Worm (Caenorhabditis elegans) whole organism, L4 larva: ENCODE results near the gene bus-8A.

Source experiments
- F10B5.3 ChIP-seq: sonication (generic microtip); optimal IDR thresholded peaks from 2 replicates; lab custom pipeline; 2016; ENCODE audit warnings: mild to moderate bottlenecking, missing genetic modification characterization, missing compliant biosample characterization
- F49E8.2 ChIP-seq: sonication (generic microtip); optimal IDR thresholded peaks from 2 replicates; lab custom pipeline; 2016; ENCODE audit warnings: missing compliant biosample characterization, mild to moderate bottlenecking, missing genetic modification characterization, borderline replicate concordance
- R02D3.7 ChIP-seq: fragments of 150-350 bp; sonication (generic microtip); optimal IDR thresholded peaks from 3 replicates; lab custom pipeline; 2014; ENCODE audit warnings: missing biosample characterization, missing genetic modification characterization
- Y105C5A.15 ChIP-seq: fragments of 200-800 bp; sonication (Bioruptor generic); IDR thresholded peaks from 2 replicates; pipeline ENCODE4 v1.3.6; 2022; ENCODE audit warnings: missing genetic modification characterization, missing compliant biosample characterization
- ZK337.2 ChIP-seq: fragments of 200-800 bp; sonication (Bioruptor generic); IDR thresholded peaks from 2 replicates; pipeline ENCODE4 v1.3.6; 2022; ENCODE audit warnings: missing genetic modification reagents, missing genetic modification characterization, missing compliant biosample characterization
- aha-1 ChIP-seq: fragments of 150-350 bp; peaks from one replicate; lab custom pipeline; 2014; ENCODE audit warnings: missing biosample characterization, missing genetic modification characterization
- attf-4 ChIP-seq: sonication (generic microtip); optimal IDR thresholded peaks from 3 replicates; lab custom pipeline; 2017; ENCODE audit warnings: missing biosample characterization, missing genetic modification characterization
- ceh-62 ChIP-seq: sonication (generic microtip); optimal IDR thresholded peaks from 2 replicates; lab custom pipeline; 2017; ENCODE audit warnings: missing biosample characterization, missing genetic modification characterization
- daf-16 ChIP-seq, 3 experiments: sonication (generic microtip); optimal IDR thresholded peaks; 2 replicates each; lab custom pipeline; 2016 to 2017; ENCODE audit warnings: missing genetic modification characterization in 3 of 3, missing genetic modification reagents in 3 of 3, mild to moderate bottlenecking in 2 of 3, missing compliant biosample characterization in 2 of 3, missing biosample characterization in 1 of 3, moderate library complexity in 1 of 3
- daf-8 ChIP-seq: fragments of 200-800 bp; sonication (Bioruptor generic); IDR thresholded peaks from 2 replicates; pipeline ENCODE4 v1.3.6; 2022; ENCODE audit warnings: missing genetic modification characterization, missing compliant biosample characterization
- duxl-1 ChIP-seq: sonication (generic microtip); optimal IDR thresholded peaks from 2 replicates; lab custom pipeline; 2016; ENCODE audit warnings: mild to moderate bottlenecking, missing genetic modification characterization, moderate library complexity, missing compliant biosample characterization; ENCODE audit not compliant: poor library complexity
- dve-1 ChIP-seq: sonication (generic microtip); optimal IDR thresholded peaks from 2 replicates; lab custom pipeline; 2017; ENCODE audit warnings: antibody characterized with exemption, mild to moderate bottlenecking, missing genetic modification characterization, missing compliant biosample characterization; ENCODE audit not compliant: insufficient read depth
- egl-43 ChIP-seq: fragments of 200-800 bp; sonication (Bioruptor generic); IDR thresholded peaks from 2 replicates; pipeline ENCODE4 v1.3.6; 2022; ENCODE audit warnings: missing genetic modification reagents, missing genetic modification characterization, missing compliant biosample characterization
- hlh-30 ChIP-seq: sonication (generic microtip); optimal IDR thresholded peaks from 2 replicates; lab custom pipeline; 2017; ENCODE audit warnings: antibody characterized with exemption, mild to moderate bottlenecking, missing genetic modification characterization, missing compliant biosample characterization; ENCODE audit not compliant: insufficient read depth
- jun-1 ChIP-seq: fragments of 150-350 bp; optimal IDR thresholded peaks from 2 replicates; lab custom pipeline; 2014; ENCODE audit warnings: missing biosample characterization, missing genetic modification reagents, missing genetic modification characterization
- lim-7 ChIP-seq: fragments of 200-800 bp; sonication (Bioruptor generic); IDR thresholded peaks from 2 replicates; pipeline ENCODE4 v1.3.6; 2022; ENCODE audit warnings: missing genetic modification characterization, missing compliant biosample characterization
- lin-13 ChIP-seq: fragments of 150-350 bp; optimal IDR thresholded peaks from 2 replicates; lab custom pipeline; 2014; ENCODE audit warnings: missing biosample characterization, missing genetic modification reagents, missing genetic modification characterization
- lin-29 ChIP-seq: fragments of 200-800 bp; sonication (Bioruptor generic); IDR thresholded peaks from 2 replicates; pipeline ENCODE4 v1.3.6; 2022; ENCODE audit warnings: missing genetic modification reagents, missing genetic modification characterization, missing compliant biosample characterization
- lin-38 ChIP-seq: fragments of 200-800 bp; sonication (Bioruptor generic); IDR thresholded peaks from 2 replicates; pipeline ENCODE4 v1.3.6; 2022; ENCODE audit warnings: missing genetic modification reagents, missing genetic modification characterization, missing compliant biosample characterization
- lir-3 ChIP-seq: sonication (generic microtip); optimal IDR thresholded peaks from 2 replicates; lab custom pipeline; 2016; ENCODE audit warnings: mild to moderate bottlenecking, missing genetic modification characterization, missing compliant biosample characterization
- madf-9 ChIP-seq: fragments of 200-800 bp; sonication (Bioruptor generic); conservative IDR thresholded peaks from 2 replicates; pipeline ENCODE4 v1.3.6; 2022; ENCODE audit warnings: missing genetic modification reagents, missing genetic modification characterization, missing compliant biosample characterization
- mdt-29 ChIP-seq: fragments of 200-800 bp; sonication (Bioruptor generic); IDR thresholded peaks from 2 replicates; pipeline ENCODE4 v1.3.6; 2022; ENCODE audit warnings: missing genetic modification reagents, missing genetic modification characterization, missing compliant biosample characterization
- mes-2 ChIP-seq: sonication (generic microtip); optimal IDR thresholded peaks from 2 replicates; lab custom pipeline; 2016; ENCODE audit warnings: missing genotype, mild to moderate bottlenecking, missing genetic modification characterization, missing compliant biosample characterization; ENCODE audit not compliant: poor library complexity, severe bottlenecking
- nhr-237 ChIP-seq: sonication (generic microtip); optimal IDR thresholded peaks from 2 replicates; lab custom pipeline; 2017; ENCODE audit warnings: missing biosample characterization, missing genetic modification characterization
- nhr-25 ChIP-seq: sonication (generic microtip); optimal IDR thresholded peaks from 2 replicates; lab custom pipeline; 2017; ENCODE audit warnings: missing genetic modification characterization, mild to moderate bottlenecking, missing compliant biosample characterization, antibody characterized with exemption, moderate library complexity, borderline replicate concordance; ENCODE audit not compliant: insufficient read depth
- nhr-6 ChIP-seq: fragments of 150-350 bp; optimal IDR thresholded peaks from 2 replicates; lab custom pipeline; 2014; ENCODE audit warnings: missing biosample characterization, missing genetic modification characterization
- php-3 ChIP-seq: fragments of 200-800 bp; sonication (Bioruptor generic); IDR thresholded peaks from 2 replicates; pipeline ENCODE4 v1.3.6; 2022; ENCODE audit warnings: missing genetic modification reagents, missing genetic modification characterization, missing compliant biosample characterization
- pqm-1 ChIP-seq: sonication (generic microtip); optimal IDR thresholded peaks from 2 replicates; lab custom pipeline; 2017; ENCODE audit warnings: missing biosample characterization, missing genetic modification characterization
- sdz-12 ChIP-seq: fragments of 200-800 bp; sonication (Bioruptor generic); optimal IDR thresholded peaks from 2 replicates; lab custom pipeline; 2018; ENCODE audit warnings: mild to moderate bottlenecking, missing genetic modification characterization, missing compliant biosample characterization
- snpc-1.2 ChIP-seq: fragments of 200-800 bp; sonication (Bioruptor generic); IDR thresholded peaks from 2 replicates; pipeline ENCODE4 v1.3.6; 2022; ENCODE audit warnings: missing genetic modification reagents, missing genetic modification characterization, missing compliant biosample characterization
- spr-1 ChIP-seq: sonication (generic microtip); optimal IDR thresholded peaks from 2 replicates; lab custom pipeline; 2016; ENCODE audit warnings: mild to moderate bottlenecking, missing genetic modification characterization, missing compliant biosample characterization
- tag-97 ChIP-seq: fragments of 200-800 bp; sonication (Bioruptor generic); IDR thresholded peaks from 2 replicates; pipeline ENCODE4 v1.3.6; 2022; ENCODE audit warnings: missing genetic modification characterization, missing compliant biosample characterization
- unc-62 ChIP-seq, 3 experiments: fragments of 150-350 bp in 1 of 3; sonication (generic microtip); optimal IDR thresholded peaks in 2 of 3; peaks in 1 of 3; 1 replicate in 1 of 3; 2 replicates in 2 of 3; lab custom pipeline; 2014 to 2017; ENCODE audit warnings: missing biosample characterization in 3 of 3, missing genetic modification characterization in 3 of 3, missing genetic modification reagents in 3 of 3, missing genotype in 1 of 3
- zfp-2 ChIP-seq: sonication (generic microtip); optimal IDR thresholded peaks from 2 replicates; lab custom pipeline; 2016; ENCODE audit warnings: mild to moderate bottlenecking, missing genetic modification characterization, missing compliant biosample characterization
- zfp-3 ChIP-seq: fragments of 200-800 bp; sonication (Bioruptor generic); conservative IDR thresholded peaks from 2 replicates; pipeline ENCODE4 v1.3.6; 2022; ENCODE audit warnings: missing genetic modification reagents, missing genetic modification characterization, missing compliant biosample characterization
- ztf-11 ChIP-seq: fragments of 150-350 bp; optimal IDR thresholded peaks from 2 replicates; lab custom pipeline; 2014; ENCODE audit warnings: missing biosample characterization, missing genetic modification characterization
- ztf-7 ChIP-seq: fragments of 150-350 bp; optimal IDR thresholded peaks from 2 replicates; lab custom pipeline; 2014; ENCODE audit warnings: missing biosample characterization, missing genetic modification characterization

Gene bus-8A

DNA sequence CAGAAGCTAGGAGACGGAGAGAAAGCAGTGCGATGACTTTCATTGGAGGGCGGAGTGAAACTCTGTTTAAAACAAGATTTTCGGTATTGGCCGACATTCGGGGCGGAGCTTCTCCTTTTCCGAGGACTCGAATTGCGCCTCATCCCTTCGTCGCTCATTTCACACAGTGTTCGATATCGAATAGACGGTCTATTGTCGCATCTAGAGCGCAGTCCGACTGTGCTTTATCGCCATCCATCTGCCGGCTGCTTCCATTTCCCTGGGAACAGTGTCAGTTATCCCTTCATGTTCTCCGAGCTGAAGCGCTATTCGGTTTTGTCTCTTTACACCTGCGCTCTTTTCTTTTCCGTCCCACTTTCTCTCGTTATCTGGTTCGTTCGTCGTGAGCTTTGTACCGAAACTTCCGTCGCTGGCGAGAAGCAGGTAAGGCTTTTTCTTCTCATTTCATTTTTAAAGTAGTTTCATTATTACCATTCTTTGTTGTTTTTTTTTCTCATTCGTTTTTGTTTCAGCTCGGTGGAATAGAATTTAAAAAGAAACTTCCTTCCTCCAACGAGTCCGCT lies at the start of gene bus-8A, which contains the start of gene bus-8B:
bus-8A (plus strand) TSS at position 96 of the 563 bp plus-strand sequence.
bus-8B (plus strand) TSS at position 513 of the 563 bp plus-strand sequence.
- TF ChIP-seq unc-62 (GFP tag; optimal IDR thresholded peaks at IDR 0.05 in 1 of 2; lab: Kevin White, UChicago) (peak in 1 of 2 experiments; percentile 94), unc-62 (tag; optimal IDR thresholded peaks at IDR 0.05; lab: Kevin White, UChicago) (no peak), hlh-30 (tag; lab: Kevin White, UChicago) (no peak), dve-1 (tag; lab: Kevin White, UChicago) (no peak), php-3 (GFP tag; lab: Robert Waterston, UW) (no peak), ZK337.2 (GFP tag; lab: Robert Waterston, UW) (no peak), jun-1 (tag; lab: Kevin White, UChicago) (no peak), lin-29 (GFP tag; lab: Robert Waterston, UW) (no peak), daf-8 (GFP tag; lab: Robert Waterston, UW) (no peak), egl-43 (GFP tag; lab: Robert Waterston, UW) (0 out of 2 replicates have a peak, but pooled peaks have one; percentile 24), R02D3.7 (tag; lab: Kevin White, UChicago) (no peak), daf-16 (GFP tag; optimal IDR thresholded peaks at IDR 0.05; lab: Kevin White, UChicago) (no peak), daf-16 (tag; optimal IDR thresholded peaks at IDR 0.05; lab: Kevin White, UChicago) (no peak), nhr-237 (tag; lab: Kevin White, UChicago) (no peak), lin-38 (GFP tag; lab: Robert Waterston, UW) (no peak), mdt-29 (GFP tag; lab: Robert Waterston, UW) (no peak), pqm-1 (tag; lab: Kevin White, UChicago) (no peak)

DNA sequence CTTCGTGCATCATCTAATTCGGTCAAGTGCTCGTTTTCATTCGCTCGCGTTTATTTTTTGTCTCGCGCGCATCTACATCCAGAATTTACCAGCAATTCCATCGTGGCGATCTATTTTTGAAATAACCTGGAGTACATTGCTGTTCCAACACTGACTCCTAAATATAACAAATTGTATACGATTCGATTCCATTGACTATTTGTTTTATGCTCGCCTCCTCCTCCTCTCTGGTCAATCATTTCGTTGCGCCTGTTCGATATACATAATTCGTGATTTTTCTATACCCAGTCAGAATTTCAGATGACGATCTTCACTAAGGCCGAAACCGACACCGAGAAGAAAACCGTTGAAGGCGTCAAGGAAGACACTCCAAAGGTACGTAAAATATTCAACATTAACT lies 47.9 kb upstream of the bus-8A start, which contains the start of gene itm-2:
itm-2 (plus strand) TSS at position 301 of the 400 bp plus-strand sequence.
- no peak for TF ChIP-seq nhr-25 (tag; lab: Kevin White, UChicago)
- no peak for TF ChIP-seq daf-16 (GFP tag; optimal IDR thresholded peaks at IDR 0.05; lab: Kevin White, UChicago)
- TF ChIP-seq daf-16 (tag; optimal IDR thresholded peaks at IDR 0.05; lab: Kevin White, UChicago) = no peak
- no peak for TF ChIP-seq egl-43 (GFP tag; lab: Robert Waterston, UW)
- no peak for TF ChIP-seq daf-8 (GFP tag; lab: Robert Waterston, UW)
- TF ChIP-seq R02D3.7 (tag; lab: Kevin White, UChicago) = no peak
- no peak for TF ChIP-seq ztf-7 (tag; lab: Kevin White, UChicago)
- no peak for TF ChIP-seq tag-97 (GFP tag; lab: Robert Waterston, UW)

ce11 chrX:5447381-5447780 lies 45.3 kb upstream of the bus-8A start:
- TF ChIP-seq madf-9 (no peak), lir-3 (tag; lab: Kevin White, UChicago) (no peak), lim-7 (no peak), attf-4 (tag; lab: Kevin White, UChicago) (no peak), unc-62 (GFP tag; optimal IDR thresholded peaks at IDR 0.05 in 1 of 2; lab: Kevin White, UChicago) (peak in 1 of 2 experiments; percentile 96), unc-62 (tag; optimal IDR thresholded peaks at IDR 0.05; lab: Kevin White, UChicago) (no peak), Y105C5A.15 (GFP tag; lab: Robert Waterston, UW) (no peak), spr-1 (no peak)

- no peak for TF ChIP-seq R02D3.7 (tag; lab: Kevin White, UChicago)
Measured at ce11 chrX:5447941-5448340, 44.8 kb upstream of the bus-8A start, which contains the start of gene C25F6.8. Gene C25F6.8 (plus strand): TSS chrX:5448241.

DNA sequence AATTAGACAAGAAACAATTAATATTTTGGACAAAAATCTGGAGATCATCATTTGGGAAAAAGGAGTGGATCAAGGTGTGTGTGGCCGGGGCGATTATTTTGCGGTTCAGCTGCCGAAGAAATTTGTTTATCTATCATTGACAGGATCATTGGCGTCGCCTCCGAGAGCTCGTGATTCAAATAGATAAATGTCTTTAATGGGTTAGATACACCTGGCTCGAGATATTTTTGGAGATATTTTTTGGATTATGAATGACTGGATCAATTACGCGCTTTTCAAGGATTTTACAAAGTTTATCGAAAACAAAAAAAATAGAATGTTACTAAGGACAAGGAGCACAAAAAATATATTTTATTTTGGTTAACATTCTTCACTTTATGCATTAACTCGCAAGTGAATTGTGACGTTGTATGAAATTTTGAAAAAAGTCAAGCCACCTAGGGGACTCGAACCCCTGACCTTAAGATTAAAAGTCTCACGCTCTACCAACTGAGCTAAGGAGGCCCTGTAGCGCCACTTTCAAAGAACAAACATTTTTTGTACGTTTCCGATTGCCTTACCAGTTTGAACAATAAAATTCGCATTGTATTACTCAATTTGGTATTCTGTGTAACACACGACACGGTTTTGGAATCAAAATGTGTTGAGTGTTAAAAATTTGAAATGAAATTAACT lies 41.8 kb upstream of the bus-8A start, which contains the start of gene C25F6.6:
C25F6.6 (minus strand) TSS at position 51 of the 675 bp plus-strand sequence.
- TF ChIP-seq duxl-1 (tag; lab: Kevin White, UChicago) = peak; percentile 11
- TF ChIP-seq zfp-3 = no peak
- peak; percentile 63 for TF ChIP-seq nhr-6 (tag; lab: Kevin White, UChicago)
- TF ChIP-seq zfp-2 (tag; lab: Kevin White, UChicago) = no peak
- TF ChIP-seq snpc-1.2 (GFP tag; lab: Robert Waterston, UW) = peak; percentile 84
- TF ChIP-seq mes-2 (tag; lab: Kevin White, UChicago) = peak; percentile 67
- TF ChIP-seq unc-62 (GFP tag; optimal IDR thresholded peaks at IDR 0.05 in 1 of 2; lab: Kevin White, UChicago) = peak in 1 of 2 experiments; percentile 64
- no peak for TF ChIP-seq unc-62 (tag; optimal IDR thresholded peaks at IDR 0.05; lab: Kevin White, UChicago)
- TF ChIP-seq sdz-12 (GFP tag; lab: Kevin White, UChicago) = no peak
- TF ChIP-seq hlh-30 (tag; lab: Kevin White, UChicago) = peak; percentile 0
- no peak for TF ChIP-seq F10B5.3
- no peak for TF ChIP-seq ztf-11 (tag; lab: Kevin White, UChicago)
- TF ChIP-seq lin-13 (GFP tag; lab: Kevin White, UChicago) = no peak
- TF ChIP-seq F49E8.2 (tag; lab: Kevin White, UChicago) = no peak
- no peak for TF ChIP-seq lir-3 (tag; lab: Kevin White, UChicago)
- peak; percentile 6 for TF ChIP-seq aha-1 (tag; lab: Kevin White, UChicago)
- TF ChIP-seq Y105C5A.15 (GFP tag; lab: Robert Waterston, UW) = no peak
- no peak for TF ChIP-seq ceh-62 (tag; lab: Kevin White, UChicago)
